Worm (Caenorhabditis elegans) whole organism, L2 larva: ENCODE results near the gene F44E5.5.

Experiments
- aly-2 ChIP-seq: fragments of 150-350 bp; optimal IDR thresholded peaks from 2 replicates; lab custom pipeline; 2014; ENCODE audit warnings: missing biosample characterization, missing genetic modification characterization
- gmeb-1 ChIP-seq: fragments of 150-350 bp; optimal IDR thresholded peaks from 2 replicates; lab custom pipeline; 2014; ENCODE audit warnings: missing biosample characterization, missing genetic modification characterization
- nhr-11 ChIP-seq: fragments of 150-350 bp; optimal IDR thresholded peaks from 2 replicates; lab custom pipeline; 2014; ENCODE audit warnings: missing biosample characterization, missing genetic modification characterization
- nhr-12 ChIP-seq: fragments of 150-350 bp; optimal IDR thresholded peaks from 2 replicates; lab custom pipeline; 2014; ENCODE audit warnings: missing biosample characterization, missing genetic modification characterization
- nhr-23 ChIP-seq: fragments of 150-350 bp; optimal IDR thresholded peaks from 2 replicates; lab custom pipeline; 2014; ENCODE audit warnings: missing biosample characterization, missing genetic modification reagents, missing genetic modification characterization
- nhr-77 ChIP-seq: fragments of 150-350 bp; optimal IDR thresholded peaks from 2 replicates; lab custom pipeline; 2014; ENCODE audit warnings: missing biosample characterization, missing genetic modification characterization
- unc-55 ChIP-seq: fragments of 150-350 bp; sonication (generic microtip); optimal IDR thresholded peaks from 3 replicates; lab custom pipeline; 2014; ENCODE audit warnings: missing biosample characterization, missing genetic modification reagents, missing genetic modification characterization

The F44E5.5 gene

DNA sequence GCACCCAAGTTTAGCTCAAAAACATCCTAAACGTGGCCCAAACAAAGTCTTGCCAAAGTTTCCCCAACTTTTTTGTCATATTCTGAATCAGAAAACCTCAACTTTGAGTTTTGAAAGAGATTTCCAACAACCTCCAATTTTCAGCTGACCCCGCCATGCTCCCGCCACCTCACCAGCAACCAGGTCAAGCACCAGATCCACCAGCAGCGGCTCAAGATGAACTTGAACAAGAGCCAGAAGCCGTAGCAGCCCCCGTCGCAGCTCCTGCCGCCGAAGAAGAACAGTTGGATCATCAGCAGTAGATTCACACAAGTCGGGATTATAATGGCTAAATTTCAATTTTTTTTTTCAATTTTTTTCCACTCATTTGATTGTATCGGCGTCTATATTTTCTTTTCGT lies 51.8 kb downstream of the F44E5.5 start:
- no peak for TF ChIP-seq gmeb-1 (tag; lab: Kevin White, UChicago)
- no peak for TF ChIP-seq nhr-12 (tag; lab: Kevin White, UChicago)
- no peak for TF ChIP-seq nhr-23 (tag; lab: Kevin White, UChicago)
- no peak for TF ChIP-seq nhr-77 (tag; lab: Kevin White, UChicago)
- no peak for TF ChIP-seq unc-55
- no peak for TF ChIP-seq aly-2
- no peak for TF ChIP-seq nhr-11
- TF ChIP-seq, all 48 proteins: peak for 0
